Fruit fly (Drosophila melanogaster) whole organism, embryonic: ENCODE results near the gene CG13449.

Experiments
- Bdp1 ChIP-seq: fragments of 200-800 bp; sonication (Bioruptor generic); optimal IDR thresholded peaks from 3 replicates; lab custom pipeline; 2016; ENCODE audit warnings: missing biosample characterization, missing genetic modification characterization
- CG10147 ChIP-seq: fragments of 200-800 bp; sonication (Bioruptor generic); optimal IDR thresholded peaks from 2 replicates; lab custom pipeline; 2019; ENCODE audit warnings: missing biosample characterization, mild to moderate bottlenecking, missing genetic modification characterization, moderate library complexity
- CG10431 ChIP-seq: fragments of 200-800 bp; sonication (Bioruptor generic); optimal IDR thresholded peaks from 3 replicates; lab custom pipeline; 2018; ENCODE audit warnings: missing biosample characterization, mild to moderate bottlenecking, missing genetic modification characterization
- CG10654 ChIP-seq: fragments of 200-800 bp; sonication (Bioruptor generic); optimal IDR thresholded peaks from 2 replicates; lab custom pipeline; 2016; ENCODE audit warnings: missing biosample characterization, missing genetic modification characterization
- CG11456 ChIP-seq: fragments of 200-800 bp; sonication (Bioruptor generic); IDR thresholded peaks from 3 replicates; pipeline ENCODE4 v1.3.6; 2022; ENCODE audit warnings: missing biosample characterization, missing genetic modification characterization
- CG1233 ChIP-seq: fragments of 200-800 bp; sonication (Bioruptor generic); optimal IDR thresholded peaks from 4 replicates; lab custom pipeline; 2018; ENCODE audit warnings: missing biosample characterization, mild to moderate bottlenecking, missing genetic modification characterization
- CG13287 ChIP-seq: fragments of 200-800 bp; sonication (Bioruptor generic); IDR thresholded peaks from 2 replicates; pipeline ENCODE4 v1.3.6; 2022; ENCODE audit warnings: missing biosample characterization, missing genetic modification characterization; ENCODE audit not compliant: partially characterized antibody
- CG13624 ChIP-seq: fragments of 200-800 bp; sonication (Bioruptor generic); optimal IDR thresholded peaks from 2 replicates; lab custom pipeline; 2016; ENCODE audit warnings: missing biosample characterization, missing genetic modification characterization
- CG14050 ChIP-seq: fragments of 200-800 bp; sonication (Bioruptor generic); IDR thresholded peaks from 3 replicates; pipeline ENCODE4 v1.3.6; 2022; ENCODE audit warnings: missing biosample characterization, missing genetic modification characterization
- CG1529 ChIP-seq: fragments of 200-800 bp; sonication (Bioruptor generic); optimal IDR thresholded peaks from 3 replicates; lab custom pipeline; 2018; ENCODE audit warnings: missing biosample characterization, missing genetic modification characterization
- CG1603 ChIP-seq: fragments of 200-800 bp; sonication (Bioruptor generic); optimal IDR thresholded peaks from 2 replicates; lab custom pipeline; 2019; ENCODE audit warnings: missing biosample characterization, mild to moderate bottlenecking, missing genetic modification characterization, moderate library complexity
- CG16813 ChIP-seq: fragments of 200-800 bp; sonication (Bioruptor generic); IDR thresholded peaks from 3 replicates; pipeline ENCODE4 v1.3.6; 2022; ENCODE audit warnings: missing biosample characterization, missing genetic modification characterization; ENCODE audit not compliant: partially characterized antibody
- CG17328 ChIP-seq: fragments of 200-800 bp; sonication (Bioruptor generic); IDR thresholded peaks from 2 replicates; pipeline ENCODE4 v1.3.6; 2022; ENCODE audit warnings: missing biosample characterization, missing genetic modification characterization
- CG1792 ChIP-seq: fragments of 200-800 bp; sonication (Bioruptor generic); optimal IDR thresholded peaks from 2 replicates; lab custom pipeline; 2016; ENCODE audit warnings: missing biosample characterization, missing genetic modification characterization
- CG2875 ChIP-seq: fragments of 200-800 bp; sonication (Bioruptor generic); optimal IDR thresholded peaks from 2 replicates; lab custom pipeline; 2017; ENCODE audit warnings: missing biosample characterization, mild to moderate bottlenecking, missing genetic modification characterization, missing genetic modification reagents
- CG2889 ChIP-seq: fragments of 200-800 bp; sonication (Bioruptor generic); IDR thresholded peaks from 3 replicates; pipeline ENCODE4 v1.3.6; 2022; ENCODE audit warnings: missing biosample characterization, missing genetic modification characterization
- CG33213 ChIP-seq: fragments of 200-800 bp; sonication (Bioruptor generic); optimal IDR thresholded peaks from 3 replicates; lab custom pipeline; 2016; ENCODE audit warnings: missing biosample characterization, missing genetic modification characterization
- CG6175 ChIP-seq: fragments of 200-800 bp; sonication (Bioruptor generic); IDR thresholded peaks from 3 replicates; pipeline ENCODE4 v1.3.6; 2022; ENCODE audit warnings: missing biosample characterization, missing genetic modification characterization
- CG6689 ChIP-seq: fragments of 200-800 bp; sonication (Bioruptor generic); IDR thresholded peaks from 2 replicates; pipeline ENCODE4 v1.3.6; 2022; ENCODE audit warnings: missing biosample characterization, missing genetic modification characterization
- CG7987 ChIP-seq: fragments of 200-800 bp; sonication (Bioruptor generic); optimal IDR thresholded peaks from 2 replicates; lab custom pipeline; 2018; ENCODE audit warnings: missing biosample characterization, mild to moderate bottlenecking, missing genetic modification characterization, moderate library complexity
- CG9797 ChIP-seq: fragments of 200-800 bp; sonication (Bioruptor generic); optimal IDR thresholded peaks from 3 replicates; lab custom pipeline; 2018; ENCODE audit warnings: missing biosample characterization, mild to moderate bottlenecking, missing genetic modification characterization
- CG9876 ChIP-seq: fragments of 200-800 bp; sonication (Bioruptor generic); optimal IDR thresholded peaks from 2 replicates; lab custom pipeline; 2016; ENCODE audit warnings: missing biosample characterization, missing genetic modification characterization
- D19B ChIP-seq: fragments of 200-800 bp; sonication (Bioruptor generic); optimal IDR thresholded peaks from 2 replicates; lab custom pipeline; 2017; ENCODE audit warnings: missing biosample characterization, mild to moderate bottlenecking, missing genetic modification characterization
- Dp ChIP-seq: fragments of 200-800 bp; sonication (Bioruptor generic); optimal IDR thresholded peaks from 2 replicates; lab custom pipeline; 2018; ENCODE audit warnings: missing biosample characterization, mild to moderate bottlenecking, missing genetic modification characterization, moderate library complexity
- Fer2 ChIP-seq: fragments of 200-800 bp; sonication (Bioruptor generic); optimal IDR thresholded peaks from 2 replicates; lab custom pipeline; 2018; ENCODE audit warnings: missing biosample characterization, mild to moderate bottlenecking, missing genetic modification characterization, moderate library complexity
- HLH4C ChIP-seq: fragments of 200-800 bp; sonication (Bioruptor generic); IDR thresholded peaks from 3 replicates; pipeline ENCODE4 v1.3.6; 2022; ENCODE audit warnings: missing biosample characterization, missing genetic modification characterization; ENCODE audit not compliant: partially characterized antibody
- Hsf ChIP-seq: fragments of 200-800 bp; sonication (Bioruptor generic); optimal IDR thresholded peaks from 3 replicates; lab custom pipeline; 2016; ENCODE audit warnings: missing biosample characterization, missing genetic modification characterization
- MESR4 ChIP-seq: fragments of 200-800 bp; sonication (Bioruptor generic); optimal IDR thresholded peaks from 2 replicates; lab custom pipeline; 2018; ENCODE audit warnings: missing biosample characterization, mild to moderate bottlenecking, missing genetic modification characterization, moderate library complexity
- Max ChIP-seq: fragments of 200-800 bp; sonication (Bioruptor generic); optimal IDR thresholded peaks from 2 replicates; lab custom pipeline; 2016; ENCODE audit warnings: missing biosample characterization, mild to moderate bottlenecking, missing genetic modification characterization
- NC2α ChIP-seq: fragments of 200-800 bp; sonication (Bioruptor generic); optimal IDR thresholded peaks from 2 replicates; lab custom pipeline; 2016; ENCODE audit warnings: missing biosample characterization, missing genetic modification characterization
- NFAT ChIP-seq: fragments of 200-800 bp; sonication (Bioruptor generic); IDR thresholded peaks from 2 replicates; pipeline ENCODE4 v1.3.6; 2022; ENCODE audit warnings: missing biosample characterization, missing genetic modification characterization
- Oaz ChIP-seq: fragments of 200-800 bp; sonication (Bioruptor generic); IDR thresholded peaks from 2 replicates; pipeline ENCODE4 v1.3.6; 2022; ENCODE audit warnings: missing biosample characterization, missing genetic modification characterization
- Opbp ChIP-seq: fragments of 200-800 bp; sonication (Bioruptor generic); IDR thresholded peaks from 3 replicates; pipeline ENCODE4 v1.3.6; 2022; ENCODE audit warnings: missing biosample characterization, missing genetic modification characterization; ENCODE audit not compliant: partially characterized antibody
- Usf ChIP-seq: fragments of 200-800 bp; sonication (Bioruptor generic); optimal IDR thresholded peaks from 2 replicates; lab custom pipeline; 2017; ENCODE audit warnings: missing genotype, missing biosample characterization, missing genetic modification characterization
- Vsx1 ChIP-seq: fragments of 200-800 bp; sonication (Bioruptor generic); optimal IDR thresholded peaks from 2 replicates; lab custom pipeline; 2017; ENCODE audit warnings: missing biosample characterization, mild to moderate bottlenecking, missing genetic modification characterization, missing genetic modification reagents
- Xrp1 ChIP-seq: fragments of 200-800 bp; sonication (Bioruptor generic); IDR thresholded peaks from 2 replicates; pipeline ENCODE4 v1.3.6; 2022; ENCODE audit warnings: missing biosample characterization, missing genetic modification characterization
- bbx ChIP-seq: fragments of 200-800 bp; sonication (Bioruptor generic); IDR thresholded peaks from 2 replicates; pipeline ENCODE4 v1.3.6; 2022; ENCODE audit warnings: missing biosample characterization, missing genetic modification characterization; ENCODE audit not compliant: partially characterized antibody
- bsh ChIP-seq, 2 experiments: fragments of 200-800 bp; sonication (Bioruptor generic); optimal IDR thresholded peaks; 2 replicates each; lab custom pipeline; 2017 to 2018; ENCODE audit warnings: mild to moderate bottlenecking in 2 of 2, missing biosample characterization in 2 of 2, missing genetic modification characterization in 2 of 2, moderate library complexity in 1 of 2
- dm ChIP-seq: fragments of 200-800 bp; sonication (Bioruptor generic); optimal IDR thresholded peaks from 3 replicates; lab custom pipeline; 2016; ENCODE audit warnings: missing biosample characterization, missing genetic modification characterization
- en ChIP-seq: fragments of 200-800 bp; sonication (Bioruptor generic); optimal IDR thresholded peaks from 2 replicates; lab custom pipeline; 2016; ENCODE audit warnings: missing biosample characterization, missing genetic modification characterization
- gce ChIP-seq: fragments of 200-800 bp; sonication (Bioruptor generic); IDR thresholded peaks from 3 replicates; pipeline ENCODE4 v1.3.6; 2022; ENCODE audit warnings: missing biosample characterization, missing genetic modification characterization
- lab ChIP-seq: fragments of 200-800 bp; sonication (Bioruptor generic); optimal IDR thresholded peaks from 3 replicates; lab custom pipeline; 2017; ENCODE audit warnings: missing biosample characterization, missing genetic modification characterization, mild to moderate bottlenecking, moderate library complexity, missing genetic modification reagents
- peb ChIP-seq: fragments of 200-800 bp; sonication (Bioruptor generic); IDR thresholded peaks from 2 replicates; pipeline ENCODE4 v1.3.6; 2022; ENCODE audit warnings: missing biosample characterization, missing genetic modification characterization
- shn ChIP-seq: fragments of 200-800 bp; sonication (Bioruptor generic); optimal IDR thresholded peaks from 3 replicates; lab custom pipeline; 2016; ENCODE audit warnings: missing biosample characterization, missing genetic modification characterization
- tgo ChIP-seq: fragments of 200-800 bp; sonication (Bioruptor generic); IDR thresholded peaks from 3 replicates; pipeline ENCODE4 v1.3.6; 2022; ENCODE audit warnings: missing biosample characterization, missing genetic modification characterization
- unc-4 ChIP-seq: fragments of 200-800 bp; sonication (Bioruptor generic); IDR thresholded peaks from 2 replicates; pipeline ENCODE4 v1.3.6; 2022; ENCODE audit warnings: missing biosample characterization, missing genetic modification characterization; ENCODE audit not compliant: partially characterized antibody
- z ChIP-seq: fragments of 200-800 bp; sonication (Bioruptor generic); IDR thresholded peaks from 3 replicates; pipeline ENCODE4 v1.3.6; 2022; ENCODE audit warnings: missing biosample characterization, missing genetic modification characterization
- zfh2 ChIP-seq: fragments of 200-800 bp; sonication (Bioruptor generic); optimal IDR thresholded peaks from 2 replicates; lab custom pipeline; 2016; ENCODE audit warnings: missing biosample characterization, missing genetic modification characterization

The CG13449 gene

DNA sequence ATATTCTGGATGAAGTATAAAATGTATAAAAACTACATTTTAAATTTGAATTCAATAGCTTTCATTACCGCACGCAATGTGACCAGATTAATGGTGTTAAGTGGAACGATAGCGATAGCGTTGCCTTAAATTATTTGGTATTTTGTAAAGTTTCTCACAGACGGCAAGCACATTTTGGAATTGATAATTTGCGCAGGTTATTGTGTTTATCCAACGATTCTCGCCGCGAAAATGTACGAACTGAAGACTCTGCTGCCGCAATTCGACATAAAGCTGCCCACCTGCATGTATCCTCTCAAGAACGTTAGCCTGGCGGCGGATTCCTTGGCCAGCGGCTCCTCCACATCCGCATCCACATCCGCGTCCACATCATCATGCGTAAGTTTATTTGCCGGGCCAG, 29.1 kb downstream of the CG13449 start, which contains the start of gene AIMP2 (continued):
- TF ChIP-seq dm (GFP tag; lab: Kevin White, UChicago) (peak; percentile 34), CG10654 (GFP tag; lab: Kevin White, UChicago) (no peak), lab (GFP tag; lab: Kevin White, UChicago) (no peak), CG13624 (GFP tag; lab: Kevin White, UChicago) (no peak), CG13287 (peak; percentile 55), en (GFP tag; lab: Kevin White, UChicago) (no peak), MESR4 (GFP tag; lab: Kevin White, UChicago) (peak; percentile 76), CG1603 (peak; percentile 63), unc-4 (GFP tag; lab: Robert Waterston, UW) (peak; percentile 49), bbx (GFP tag; lab: Robert Waterston, UW) (0 out of 2 replicates have a peak, but pooled peaks have one; percentile 50), HLH4C (GFP tag; lab: Robert Waterston, UW) (peak; percentile 46; the same call in 1 of the 3 replicates)
- TF ChIP-seq, all 482 proteins: peak for 43

DNA sequence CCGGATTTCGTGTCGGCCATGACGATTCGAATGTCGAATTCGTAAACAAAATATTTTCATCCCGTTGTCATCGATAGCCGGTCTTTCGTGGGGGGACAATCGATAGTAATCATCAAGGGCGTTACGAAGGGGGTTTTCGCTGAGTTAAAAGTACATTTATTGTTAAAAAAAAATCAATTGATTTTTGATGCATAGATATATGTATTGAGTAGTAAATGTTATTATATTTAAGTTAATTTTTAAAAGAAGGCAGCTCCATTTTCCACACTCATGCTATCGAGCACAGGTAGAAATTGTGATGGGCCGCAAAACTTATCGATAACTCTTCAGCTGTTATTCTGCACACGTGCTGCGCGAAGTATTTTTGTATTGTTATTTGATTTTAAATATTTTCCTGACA, 32.1 kb downstream of the CG13449 start, which contains the start of the genes mrn and CG12301:
Gene mrn, minus strand, starts transcription at position 51 of the 400 bp plus-strand sequence.
Gene CG12301, plus strand, starts transcription at position 314 of the 400 bp plus-strand sequence.
- TF ChIP-seq CG6689 (GFP tag; lab: Robert Waterston, UW), result peak; percentile 74
- peak; percentile 86 for TF ChIP-seq peb (GFP tag; lab: Robert Waterston, UW)
- peak; percentile 56; the same call in 1 of the 2 replicates for TF ChIP-seq CG17328 (GFP tag; lab: Robert Waterston, UW)
- peak; percentile 50; the same call in 1 of the 3 replicates for TF ChIP-seq CG2889 (GFP tag; lab: Robert Waterston, UW)
- TF ChIP-seq CG6175, result peak; percentile 90
- peak; percentile 94 for TF ChIP-seq tgo (GFP tag; lab: Robert Waterston, UW)
- peak; percentile 88 for TF ChIP-seq NFAT (GFP tag; lab: Robert Waterston, UW)
- peak; percentile 78 for TF ChIP-seq zfh2 (GFP tag; lab: Kevin White, UChicago)
- peak; percentile 55 for TF ChIP-seq CG9797 (GFP tag; lab: Kevin White, UChicago)
- TF ChIP-seq CG33213 (GFP tag; lab: Kevin White, UChicago), result no peak
- no peak for TF ChIP-seq CG1233 (GFP tag; lab: Kevin White, UChicago)
- no peak for TF ChIP-seq Fer2 (tag; lab: Kevin White, UChicago)
- peak; percentile 52 for TF ChIP-seq Oaz
- peak; percentile 58 for TF ChIP-seq Dp (GFP tag; lab: Kevin White, UChicago)
- TF ChIP-seq CG2875 (GFP tag; lab: Kevin White, UChicago), result no peak
- TF ChIP-seq z (GFP tag; lab: Robert Waterston, UW), result peak; percentile 54; the same call in 1 of the 3 replicates
- peak; percentile 72 for TF ChIP-seq CG10654 (GFP tag; lab: Kevin White, UChicago)
- no peak for TF ChIP-seq NC2α (GFP tag; lab: Kevin White, UChicago)
- TF ChIP-seq Opbp (GFP tag; lab: Robert Waterston, UW), result peak; percentile 81
- no peak for TF ChIP-seq CG10431 (GFP tag; lab: Kevin White, UChicago)
- no peak for TF ChIP-seq D19B (GFP tag; lab: Kevin White, UChicago)
- TF ChIP-seq CG1529, result no peak
- TF ChIP-seq CG11456 (GFP tag; lab: Robert Waterston, UW), result peak; percentile 91
- TF ChIP-seq bsh (GFP tag; optimal IDR thresholded peaks at IDR 0.05; lab: Kevin White, UChicago), result peak in 1 of 2 experiments; percentile 62
- TF ChIP-seq CG10147, result no peak
- TF ChIP-seq CG13287, result peak; percentile 97
- TF ChIP-seq Usf (GFP tag; lab: Kevin White, UChicago), result peak; percentile 23
- TF ChIP-seq gce (GFP tag; lab: Robert Waterston, UW), result peak; percentile 83; the same call in 2 of the 3 replicates
- peak; percentile 82 for TF ChIP-seq Hsf (GFP tag; lab: Kevin White, UChicago)
- TF ChIP-seq Xrp1, result peak; percentile 94
- peak; percentile 95 for TF ChIP-seq Max (GFP tag; lab: Kevin White, UChicago)
- no peak for TF ChIP-seq Vsx1 (GFP tag; lab: Kevin White, UChicago)
- peak; percentile 54 for TF ChIP-seq Bdp1 (GFP tag; lab: Kevin White, UChicago)
- peak; percentile 92 for TF ChIP-seq CG16813 (GFP tag; lab: Robert Waterston, UW)
- TF ChIP-seq CG9876 (GFP tag; lab: Kevin White, UChicago), result no peak
- peak; percentile 74 for TF ChIP-seq CG7987 (GFP tag; lab: Kevin White, UChicago)
- peak; percentile 3 for TF ChIP-seq CG1792 (GFP tag; lab: Kevin White, UChicago)
- TF ChIP-seq shn (GFP tag; lab: Kevin White, UChicago), result peak; percentile 25
- TF ChIP-seq CG14050 (GFP tag; lab: Robert Waterston, UW), result peak; percentile 56; the same call in 2 of the 3 replicates
